Worm (Caenorhabditis elegans): ENCODE results near the gene fbxb-119.

fbxb-119 gene

DNA sequence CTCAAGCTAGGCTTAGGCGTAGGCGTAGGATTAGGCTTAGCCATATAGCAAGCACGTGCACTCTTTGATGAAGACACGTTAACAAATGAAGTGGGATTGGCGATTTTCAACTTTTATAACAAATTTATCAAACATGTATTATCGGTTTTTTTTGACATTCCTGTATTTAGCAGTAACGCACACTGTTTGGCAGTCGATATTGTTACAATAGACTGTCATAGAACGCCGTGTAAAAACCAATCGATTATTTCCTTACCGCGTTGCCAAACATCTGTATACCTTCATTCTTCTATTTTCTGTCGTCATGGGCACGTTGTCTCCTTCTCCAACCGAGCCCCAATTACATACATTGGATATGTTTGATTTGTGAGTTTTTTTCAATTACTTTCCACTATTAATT is at the start of gene fbxb-119:
TSS of gene fbxb-119 (plus strand) at position 301 of the 400 bp plus-strand sequence.
- no peak for TF ChIP-seq hlh-11 (tag; optimal IDR thresholded peaks at IDR 0.05)
- no peak for TF ChIP-seq madf-9 (GFP tag; conservative IDR thresholded peaks at IDR 0.05)
- no peak for TF ChIP-seq ztf-7 (tag; optimal IDR thresholded peaks at IDR 0.05)
- no peak for TF ChIP-seq lin-13 (GFP tag; optimal IDR thresholded peaks at IDR 0.05)
- TF ChIP-seq daf-19 (GFP tag; conservative IDR thresholded peaks at IDR 0.05) = no peak
- no peak for TF ChIP-seq F49E8.2 (tag; optimal IDR thresholded peaks at IDR 0.05; ENCODE audit: borderline replicate concordance)
- peak in 1 of 2 experiments; percentile 23 for TF ChIP-seq unc-62 (GFP tag; optimal IDR thresholded peaks at IDR 0.05 in 1 of 2)
- TF ChIP-seq unc-62 (tag; optimal IDR thresholded peaks at IDR 0.05) = no peak

DNA sequence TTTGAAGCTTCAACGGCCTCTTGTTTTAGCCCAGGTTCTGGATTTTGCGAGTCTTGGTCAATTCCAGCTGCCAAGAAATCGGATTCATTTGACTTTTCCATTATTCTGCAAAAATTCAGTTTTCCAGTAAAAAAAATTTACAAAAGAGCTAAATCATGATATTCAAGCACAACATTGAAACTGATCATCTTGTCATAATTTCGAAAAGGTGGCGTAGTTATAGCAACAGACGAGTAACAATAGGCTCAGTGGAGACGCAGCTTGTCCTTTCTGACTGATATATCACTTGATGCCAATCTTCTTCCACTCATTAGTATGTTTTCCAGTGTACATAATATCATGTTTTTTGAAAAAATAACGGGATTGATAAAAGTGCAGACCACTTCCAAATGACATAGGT is 49.7 kb upstream of the fbxb-119 start, which contains the start of gene fbxa-213:
TSS of gene fbxa-213 (minus strand) at position 101 of the 400 bp plus-strand sequence.
- TF ChIP-seq nhr-48 (tag; optimal IDR thresholded peaks at IDR 0.05) = no peak
- TF ChIP-seq dmd-9 (GFP tag; IDR thresholded peaks at IDR 0.05) = no peak
- peak in 1 of 2 experiments; percentile 55 for TF ChIP-seq unc-62 (GFP tag; optimal IDR thresholded peaks at IDR 0.05 in 1 of 2)
- no peak for TF ChIP-seq unc-62 (tag; optimal IDR thresholded peaks at IDR 0.05)
- no peak for TF ChIP-seq aly-2 (tag; optimal IDR thresholded peaks at IDR 0.05)
- no peak for TF ChIP-seq aha-1 (tag)

ce11 chrV:18269885-18270284 is 48.5 kb upstream of the fbxb-119 start, which contains the start of gene skr-6:
TSS of gene skr-6 (minus strand) at chrV:18269985.
- TF ChIP-seq mep-1 (tag; optimal IDR thresholded peaks at IDR 0.05) = no peak
- no peak for TF ChIP-seq nhr-10 (tag; optimal IDR thresholded peaks at IDR 0.05)
- TF ChIP-seq ztf-11 (tag; optimal IDR thresholded peaks at IDR 0.05) = no peak
- no peak for TF ChIP-seq mes-2 (tag; optimal IDR thresholded peaks at IDR 0.05; ENCODE audit: poor library complexity, severe bottlenecking)
- TF ChIP-seq tag-97 (GFP tag; IDR thresholded peaks at IDR 0.05) = no peak
- TF ChIP-seq nhr-25 (tag; optimal IDR thresholded peaks at IDR 0.05; ENCODE audit: borderline replicate concordance, insufficient read depth) = no peak
- TF ChIP-seq spr-1 (tag; optimal IDR thresholded peaks at IDR 0.05) = no peak
- TF ChIP-seq nhr-237 (tag; optimal IDR thresholded peaks at IDR 0.05) = no peak
- TF ChIP-seq sdz-12 (GFP tag; optimal IDR thresholded peaks at IDR 0.05) = no peak
- no peak for TF ChIP-seq hif-1 (tag; optimal IDR thresholded peaks at IDR 0.05)
- TF ChIP-seq ceh-44 (GFP tag; IDR thresholded peaks at IDR 0.05) = no peak

DNA sequence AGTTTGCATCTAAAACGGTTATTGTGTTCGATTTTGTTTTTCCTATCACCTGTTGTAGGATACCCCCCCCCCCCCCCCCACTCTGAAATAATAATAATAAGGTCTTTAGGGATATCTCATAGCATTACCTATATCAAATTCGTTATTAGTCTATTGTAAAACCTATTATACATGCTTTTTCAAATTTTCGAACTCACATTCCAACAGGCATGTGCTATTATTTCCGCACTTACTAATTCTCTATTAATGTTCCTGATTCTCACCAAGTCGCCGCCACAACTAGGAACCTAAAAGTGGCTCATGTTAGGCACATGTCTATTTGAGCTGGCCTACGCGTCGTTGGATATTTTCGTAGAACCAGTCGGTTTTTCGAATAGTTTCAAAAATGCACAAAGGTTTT is 48.0 kb upstream of the fbxb-119 start, which contains the start of gene Y37H2C.4:
TSS of gene Y37H2C.4 (plus strand) at position 301 of the 400 bp plus-strand sequence.
- TF ChIP-seq nhr-6 (tag; optimal IDR thresholded peaks at IDR 0.05) (no peak), F49E8.2 (tag; optimal IDR thresholded peaks at IDR 0.05; ENCODE audit: borderline replicate concordance) (no peak)

- TF ChIP-seq ztf-7 (tag; optimal IDR thresholded peaks at IDR 0.05) = no peak
- no peak for TF ChIP-seq Y75B8A.6 (GFP tag; IDR thresholded peaks at IDR 0.05)
- TF ChIP-seq ZK337.2 (GFP tag; IDR thresholded peaks at IDR 0.05) = no peak
- no peak for TF ChIP-seq ceh-44 (GFP tag; IDR thresholded peaks at IDR 0.05)
- no peak for TF ChIP-seq vab-7 (GFP tag; IDR thresholded peaks at IDR 0.05)
- no peak for TF ChIP-seq dpl-1 (GFP tag; optimal IDR thresholded peaks at IDR 0.05)
- TF ChIP-seq tag-97 (GFP tag; IDR thresholded peaks at IDR 0.05) = no peak
- no peak for TF ChIP-seq ZK546.5 (tag; optimal IDR thresholded peaks at IDR 0.05)
Measured at ce11 chrV:18280778-18281177, 37.6 kb upstream of the fbxb-119 start, which contains the start of gene Y51A2A.16. TSS of gene Y51A2A.16 (minus strand) at chrV:18280878.

ce11 chrV:18282597-18282996 is 35.8 kb upstream of the fbxb-119 start, which contains the start of gene clec-247:
TSS of gene clec-247 (plus strand) at chrV:18282897.
- TF ChIP-seq nhr-41 (GFP tag; IDR thresholded peaks at IDR 0.05) (no peak), lsy-2 (tag; optimal IDR thresholded peaks at IDR 0.05) (no peak), ceh-62 (tag; optimal IDR thresholded peaks at IDR 0.05) (no peak), ztf-7 (tag; optimal IDR thresholded peaks at IDR 0.05) (no peak), F49E8.2 (tag; optimal IDR thresholded peaks at IDR 0.05; ENCODE audit: borderline replicate concordance) (no peak), lin-1 (GFP tag; IDR thresholded peaks at IDR 0.05) (no peak), nhr-28 (tag; optimal IDR thresholded peaks at IDR 0.05) (no peak), ceh-44 (GFP tag; IDR thresholded peaks at IDR 0.05) (no peak), daf-8 (GFP tag; IDR thresholded peaks at IDR 0.05) (no peak), ZK546.5 (tag; optimal IDR thresholded peaks at IDR 0.05) (no peak), lin-15B (tag; optimal IDR thresholded peaks at IDR 0.05) (no peak), ceh-32 (tag; optimal IDR thresholded peaks at IDR 0.05; ENCODE audit: poor library complexity) (no peak), daf-16 (GFP tag; optimal IDR thresholded peaks at IDR 0.05) (no peak), daf-16 (tag; optimal IDR thresholded peaks at IDR 0.05) (no peak), unc-130 (GFP tag; optimal IDR thresholded peaks at IDR 0.05) (no peak), mep-1 (tag; optimal IDR thresholded peaks at IDR 0.05) (no peak), zfp-3 (GFP tag; conservative IDR thresholded peaks at IDR 0.05) (no peak), nhr-42 (GFP tag; IDR thresholded peaks at IDR 0.05) (no peak)
